Fruit fly (Drosophila melanogaster) whole organism, embryonic: ENCODE data around the gene CG14406.

Experiments
- Ada2b ChIP-seq: fragments of 200-800 bp; sonication (Bioruptor generic); IDR thresholded peaks from 2 replicates; pipeline ENCODE4 v1.3.6; 2022; ENCODE audit warnings: missing biosample characterization, missing genetic modification characterization
- Atf3 ChIP-seq: fragments of 200-800 bp; sonication (Bioruptor generic); optimal IDR thresholded peaks from 3 replicates; lab custom pipeline; 2016; ENCODE audit warnings: missing biosample characterization, missing genetic modification characterization
- CG10366 ChIP-seq: fragments of 200-800 bp; sonication (Bioruptor generic); IDR thresholded peaks from 2 replicates; pipeline ENCODE4 v1.3.6; 2022; ENCODE audit warnings: missing biosample characterization, missing genetic modification characterization
- CG11456 ChIP-seq: fragments of 200-800 bp; sonication (Bioruptor generic); IDR thresholded peaks from 3 replicates; pipeline ENCODE4 v1.3.6; 2022; ENCODE audit warnings: missing biosample characterization, missing genetic modification characterization
- CG12071 ChIP-seq: fragments of 200-800 bp; sonication (Bioruptor generic); optimal IDR thresholded peaks from 3 replicates; lab custom pipeline; 2018; ENCODE audit warnings: missing biosample characterization, mild to moderate bottlenecking, missing genetic modification characterization
- CG12391 ChIP-seq: fragments of 200-800 bp; sonication (Bioruptor generic); optimal IDR thresholded peaks from 3 replicates; lab custom pipeline; 2018; ENCODE audit warnings: missing biosample characterization, mild to moderate bottlenecking, missing genetic modification characterization, moderate library complexity
- CG12769 ChIP-seq: fragments of 200-800 bp; sonication (Bioruptor generic); optimal IDR thresholded peaks from 2 replicates; lab custom pipeline; 2019; ENCODE audit warnings: missing biosample characterization, mild to moderate bottlenecking, missing genetic modification characterization, moderate library complexity
- CG14710 ChIP-seq: fragments of 200-800 bp; sonication (Bioruptor generic); optimal IDR thresholded peaks from 3 replicates; lab custom pipeline; 2019; ENCODE audit warnings: missing biosample characterization, mild to moderate bottlenecking, missing genetic modification characterization, moderate library complexity
- CG16779 ChIP-seq: fragments of 200-800 bp; sonication (Bioruptor generic); IDR thresholded peaks from 2 replicates; pipeline ENCODE4 v1.3.6; 2022; ENCODE audit warnings: missing biosample characterization, missing genetic modification characterization
- CG16813 ChIP-seq: fragments of 200-800 bp; sonication (Bioruptor generic); IDR thresholded peaks from 3 replicates; pipeline ENCODE4 v1.3.6; 2022; ENCODE audit warnings: missing biosample characterization, missing genetic modification characterization; ENCODE audit not compliant: partially characterized antibody
- CG17359 ChIP-seq: fragments of 200-800 bp; sonication (Bioruptor generic); optimal IDR thresholded peaks from 3 replicates; lab custom pipeline; 2018; ENCODE audit warnings: missing biosample characterization, mild to moderate bottlenecking, missing genetic modification characterization, moderate library complexity
- CG31224 ChIP-seq: fragments of 200-800 bp; sonication (Bioruptor generic); IDR thresholded peaks from 2 replicates; pipeline ENCODE4 v1.3.6; 2022; ENCODE audit warnings: missing biosample characterization, missing genetic modification characterization
- CG4328 ChIP-seq: fragments of 200-800 bp; sonication (Bioruptor generic); optimal IDR thresholded peaks from 3 replicates; lab custom pipeline; 2017; ENCODE audit warnings: missing biosample characterization, missing genetic modification reagents, missing genetic modification characterization
- CG4854 ChIP-seq: fragments of 200-800 bp; sonication (Bioruptor generic); optimal IDR thresholded peaks from 2 replicates; lab custom pipeline; 2016; ENCODE audit warnings: missing biosample characterization, missing genetic modification characterization, inconsistent platforms
- CG6254 ChIP-seq: fragments of 200-800 bp; sonication (Bioruptor generic); optimal IDR thresholded peaks from 3 replicates; lab custom pipeline; 2017; ENCODE audit warnings: mild to moderate bottlenecking, missing biosample characterization, missing genetic modification reagents, missing genetic modification characterization
- CG6765 ChIP-seq: fragments of 200-800 bp; sonication (Bioruptor generic); optimal IDR thresholded peaks from 3 replicates; lab custom pipeline; 2017; ENCODE audit warnings: missing biosample characterization, mild to moderate bottlenecking, missing genetic modification characterization
- CG6854 ChIP-seq: fragments of 200-800 bp; sonication (Bioruptor generic); optimal IDR thresholded peaks from 3 replicates; lab custom pipeline; 2017; ENCODE audit warnings: missing biosample characterization, mild to moderate bottlenecking, missing genetic modification characterization
- CG8478 ChIP-seq: fragments of >200 bp; optimal IDR thresholded peaks from 2 replicates; lab custom pipeline; 2018
- CG9797 ChIP-seq: fragments of 200-800 bp; sonication (Bioruptor generic); optimal IDR thresholded peaks from 3 replicates; lab custom pipeline; 2018; ENCODE audit warnings: missing biosample characterization, mild to moderate bottlenecking, missing genetic modification characterization
- D19A ChIP-seq: fragments of 200-800 bp; optimal IDR thresholded peaks from 3 replicates; lab custom pipeline; 2019; ENCODE audit warnings: missing biosample characterization, mild to moderate bottlenecking, missing genetic modification characterization, moderate library complexity
- Ets97D ChIP-seq: fragments of 200-800 bp; sonication (Bioruptor generic); optimal IDR thresholded peaks from 3 replicates; lab custom pipeline; 2016; ENCODE audit warnings: missing biosample characterization, missing genetic modification characterization
- GATAe ChIP-seq: fragments of 200-800 bp; sonication (Bioruptor generic); conservative IDR thresholded peaks from 2 replicates; pipeline ENCODE4 v1.3.6; 2022; ENCODE audit warnings: missing biosample characterization, missing genetic modification characterization
- HHEX ChIP-seq: fragments of 200-800 bp; sonication (Bioruptor generic); optimal IDR thresholded peaks from 3 replicates; lab custom pipeline; 2017; ENCODE audit warnings: missing biosample characterization, mild to moderate bottlenecking, missing genetic modification characterization, missing genetic modification reagents
- MTF-1 ChIP-seq: fragments of 200-800 bp; sonication (Bioruptor generic); optimal IDR thresholded peaks from 2 replicates; lab custom pipeline; 2018; ENCODE audit warnings: missing biosample characterization, mild to moderate bottlenecking, missing genetic modification characterization, borderline replicate concordance
- Sox102F ChIP-seq: fragments of 200-800 bp; sonication (Bioruptor generic); optimal IDR thresholded peaks from 2 replicates; lab custom pipeline; 2018; ENCODE audit warnings: missing biosample characterization, mild to moderate bottlenecking, missing genetic modification characterization, moderate library complexity
- Ssrp ChIP-seq: fragments of 200-800 bp; sonication (Bioruptor generic); optimal IDR thresholded peaks from 2 replicates; lab custom pipeline; 2018; ENCODE audit warnings: missing biosample characterization, mild to moderate bottlenecking, missing genetic modification characterization, moderate library complexity
- al ChIP-seq: fragments of 200-800 bp; sonication (Bioruptor generic); IDR thresholded peaks from 2 replicates; pipeline ENCODE4 v1.3.6; 2022; ENCODE audit warnings: missing biosample characterization, missing genetic modification characterization
- chinmo ChIP-seq: fragments of 200-800 bp; sonication (Bioruptor generic); IDR thresholded peaks from 4 replicates; pipeline ENCODE4 v1.3.6; 2022; ENCODE audit warnings: missing biosample characterization, missing genetic modification characterization; ENCODE audit not compliant: partially characterized antibody
- chm ChIP-seq: fragments of 200-800 bp; sonication (Bioruptor generic); IDR thresholded peaks from 2 replicates; pipeline ENCODE4 v1.3.6; 2022; ENCODE audit warnings: missing biosample characterization, missing genetic modification characterization
- corto ChIP-seq: fragments of 200-800 bp; sonication (Bioruptor generic); optimal IDR thresholded peaks from 2 replicates; lab custom pipeline; 2016; ENCODE audit warnings: missing biosample characterization, mild to moderate bottlenecking, missing genetic modification characterization, moderate library complexity
- eve ChIP-seq, 2 experiments: fragments of >200 bp; optimal IDR thresholded peaks; 2 replicates each; lab custom pipeline; 2017; ENCODE audit warnings: missing biosample characterization in 2 of 2, missing genetic modification characterization in 2 of 2
- fru ChIP-seq: fragments of >200 bp; optimal IDR thresholded peaks from 2 replicates; lab custom pipeline; 2017
- gfzf ChIP-seq: fragments of 200-800 bp; sonication (Bioruptor generic); optimal IDR thresholded peaks from 2 replicates; lab custom pipeline; 2016; ENCODE audit warnings: missing biosample characterization, mild to moderate bottlenecking, missing genetic modification characterization, moderate library complexity
- grau ChIP-seq: fragments of 200-800 bp; optimal IDR thresholded peaks from 3 replicates; lab custom pipeline; 2019; ENCODE audit warnings: missing biosample characterization, mild to moderate bottlenecking, missing genetic modification characterization, moderate library complexity
- hb ChIP-seq: fragments of 200-800 bp; sonication (Bioruptor generic); IDR thresholded peaks from 3 replicates; pipeline ENCODE4 v1.3.6; 2022; ENCODE audit warnings: missing biosample characterization, missing genetic modification characterization; ENCODE audit not compliant: partially characterized antibody
- jigr1 ChIP-seq: fragments of 200-800 bp; sonication (Bioruptor generic); IDR thresholded peaks from 3 replicates; pipeline ENCODE4 v1.3.6; 2022; ENCODE audit warnings: missing biosample characterization, missing genetic modification characterization
- p53 ChIP-seq: fragments of 200-800 bp; sonication (Bioruptor generic); optimal IDR thresholded peaks from 2 replicates; lab custom pipeline; 2016; ENCODE audit warnings: missing biosample characterization, missing genetic modification characterization
- phol ChIP-seq: fragments of 200-800 bp; sonication (Bioruptor generic); optimal IDR thresholded peaks from 3 replicates; lab custom pipeline; 2018; ENCODE audit warnings: missing biosample characterization, mild to moderate bottlenecking, missing genetic modification characterization, moderate library complexity
- pita ChIP-seq: fragments of 200-800 bp; sonication (Bioruptor generic); optimal IDR thresholded peaks from 2 replicates; lab custom pipeline; 2017; ENCODE audit warnings: missing biosample characterization, mild to moderate bottlenecking, missing genetic modification characterization
- psq ChIP-seq: fragments of 200-800 bp; sonication (Bioruptor generic); optimal IDR thresholded peaks from 2 replicates; lab custom pipeline; 2017; ENCODE audit warnings: missing biosample characterization, missing genetic modification characterization
- ranshi ChIP-seq: fragments of 200-800 bp; sonication (Bioruptor generic); IDR thresholded peaks from 2 replicates; pipeline ENCODE4 v1.3.6; 2022; ENCODE audit warnings: missing biosample characterization, missing genetic modification characterization
- schlank ChIP-seq: fragments of 200-800 bp; sonication (Bioruptor generic); optimal IDR thresholded peaks from 2 replicates; lab custom pipeline; 2018; ENCODE audit warnings: missing biosample characterization, mild to moderate bottlenecking, missing genetic modification characterization
- sens-2 ChIP-seq: fragments of 200-800 bp; sonication (Bioruptor generic); IDR thresholded peaks from 2 replicates; pipeline ENCODE4 v1.3.6; 2022; ENCODE audit warnings: missing biosample characterization, missing genetic modification characterization
- so ChIP-seq: fragments of 200-800 bp; sonication (Bioruptor generic); IDR thresholded peaks from 3 replicates; pipeline ENCODE4 v1.3.6; 2022; ENCODE audit warnings: missing biosample characterization, missing genetic modification characterization
- tap ChIP-seq: fragments of 200-800 bp; optimal IDR thresholded peaks from 3 replicates; lab custom pipeline; 2019; ENCODE audit warnings: missing biosample characterization, mild to moderate bottlenecking, missing genetic modification characterization, moderate library complexity
- tna ChIP-seq: fragments of 200-800 bp; sonication (Bioruptor generic); IDR thresholded peaks from 2 replicates; pipeline ENCODE4 v1.3.6; 2022; ENCODE audit warnings: missing biosample characterization, missing genetic modification characterization; ENCODE audit not compliant: partially characterized antibody
- trh ChIP-seq: fragments of 200-800 bp; sonication (Bioruptor generic); optimal IDR thresholded peaks from 2 replicates; lab custom pipeline; 2016; ENCODE audit warnings: missing biosample characterization, missing genetic modification characterization
- unc-4 ChIP-seq: fragments of 200-800 bp; sonication (Bioruptor generic); IDR thresholded peaks from 2 replicates; pipeline ENCODE4 v1.3.6; 2022; ENCODE audit warnings: missing biosample characterization, missing genetic modification characterization; ENCODE audit not compliant: partially characterized antibody

The CG14406 gene

DNA sequence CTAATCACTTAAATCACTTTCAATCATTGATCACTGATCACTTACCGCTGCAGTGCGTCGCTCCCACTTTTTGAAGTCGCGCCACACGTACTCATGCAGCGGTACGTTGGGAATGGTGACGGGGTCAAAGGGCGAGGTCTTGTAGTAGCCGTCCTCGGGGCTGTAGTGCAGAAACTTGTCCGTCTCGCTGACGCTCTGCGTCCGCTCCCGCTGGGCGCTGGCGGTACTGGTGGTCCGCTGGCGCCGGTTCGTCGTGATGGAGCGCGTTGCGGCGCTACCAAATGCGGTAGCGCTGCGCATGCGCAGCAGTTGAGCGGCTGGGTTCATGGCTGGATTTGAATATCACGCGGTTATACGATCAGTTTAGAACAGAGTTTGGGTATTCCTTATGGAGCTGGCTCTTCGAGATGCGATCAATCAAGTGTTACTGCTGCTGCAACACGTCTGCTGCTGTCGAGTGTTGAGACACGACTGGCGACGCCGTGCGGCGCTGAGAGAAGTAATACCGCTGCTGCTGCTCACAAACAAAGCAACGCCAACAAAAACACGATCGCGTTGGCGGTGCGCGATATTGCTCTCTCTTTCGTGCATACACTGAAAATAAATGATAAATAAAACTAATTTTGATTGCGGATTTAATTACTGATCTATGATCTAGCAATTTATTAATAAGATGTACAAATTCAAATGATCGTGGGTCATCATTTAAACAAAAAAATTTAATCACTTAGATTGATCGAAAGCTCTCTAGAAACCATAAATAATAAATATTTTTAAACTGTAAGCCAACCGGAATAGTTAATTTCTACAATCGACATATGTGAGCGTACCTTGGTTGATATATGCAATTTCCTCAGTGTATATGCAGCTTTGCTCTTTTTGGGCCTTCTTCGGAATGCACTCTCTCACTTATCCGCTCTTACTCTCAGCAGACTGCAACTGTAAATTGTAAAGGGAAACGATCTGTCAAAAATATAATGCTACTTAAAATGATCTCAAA, 39.9 kb upstream of the CG14406 start (continued):
- peak; percentile 32 for TF ChIP-seq CG9797 (GFP tag; lab: Kevin White, UChicago)
- peak; percentile 79 for TF ChIP-seq sens-2 (GFP tag; lab: Robert Waterston, UW)
- TF ChIP-seq fru (lab: Kevin White, UChicago): no peak
- TF ChIP-seq CG16779 (GFP tag; lab: Robert Waterston, UW): no peak
- peak; percentile 84 for TF ChIP-seq ranshi (GFP tag; lab: Robert Waterston, UW)
- peak; percentile 85 for TF ChIP-seq jigr1
- TF ChIP-seq CG4328 (GFP tag; lab: Kevin White, UChicago): peak; percentile 89
- TF ChIP-seq GATAe: peak; percentile 29; the same call in 1 of the 2 replicates
- TF ChIP-seq grau: peak; percentile 95
- TF ChIP-seq al (GFP tag; lab: Robert Waterston, UW): peak; percentile 57
- TF ChIP-seq p53 (GFP tag; lab: Kevin White, UChicago): peak; percentile 29
- TF ChIP-seq CG8478 (lab: Kevin White, UChicago): no peak
- TF ChIP-seq trh: peak; percentile 90
- peak; percentile 84 for TF ChIP-seq HHEX
- TF ChIP-seq CG12391 (tag; lab: Kevin White, UChicago): peak; percentile 97
- TF ChIP-seq schlank (tag; lab: Kevin White, UChicago): no peak
- peak; percentile 71 for TF ChIP-seq CG6765 (GFP tag; lab: Kevin White, UChicago)
- TF ChIP-seq CG31224 (GFP tag; lab: Robert Waterston, UW): peak; percentile 64
- TF ChIP-seq hb (GFP tag; lab: Robert Waterston, UW): no peak
- TF ChIP-seq so (GFP tag; lab: Robert Waterston, UW): peak; percentile 94
- peak; percentile 83 to 98 for TF ChIP-seq eve (GFP tag; optimal IDR thresholded peaks at IDR 0.05; lab: Kevin White, UChicago)
- TF ChIP-seq corto: peak; percentile 90
- TF ChIP-seq CG10366 (GFP tag; lab: Robert Waterston, UW): peak; percentile 85
- peak; percentile 93 for TF ChIP-seq tap (tag; lab: Kevin White, UChicago)
- peak; percentile 43 for TF ChIP-seq chm (GFP tag; lab: Robert Waterston, UW)
- peak; percentile 82 for TF ChIP-seq CG12071 (GFP tag; lab: Kevin White, UChicago)
- peak; percentile 47 for TF ChIP-seq Ets97D (GFP tag; lab: Kevin White, UChicago)
- TF ChIP-seq CG6254 (GFP tag; lab: Kevin White, UChicago): peak; percentile 90
- no peak for TF ChIP-seq unc-4 (GFP tag; lab: Robert Waterston, UW)
- peak; percentile 97 for TF ChIP-seq Ssrp (tag; lab: Kevin White, UChicago)
- 0 out of 2 replicates have a peak, but pooled peaks have one; percentile 34 for TF ChIP-seq tna
- TF ChIP-seq CG12769 (tag; lab: Kevin White, UChicago): peak; percentile 59
- TF ChIP-seq CG16813 (GFP tag; lab: Robert Waterston, UW): peak; percentile 15; the same call in 1 of the 3 replicates
- peak; percentile 94 for TF ChIP-seq Sox102F (GFP tag; lab: Kevin White, UChicago)
- peak; percentile 95 for TF ChIP-seq D19A (tag; lab: Kevin White, UChicago)
- peak; percentile 76 for TF ChIP-seq MTF-1 (GFP tag; lab: Kevin White, UChicago)
- TF ChIP-seq CG17359: peak; percentile 94
- peak; percentile 82 for TF ChIP-seq Ada2b (GFP tag; lab: Robert Waterston, UW)
- no peak for TF ChIP-seq gfzf (GFP tag; lab: Kevin White, UChicago)
- TF ChIP-seq phol (tag; lab: Kevin White, UChicago): peak; percentile 97
- TF ChIP-seq CG6854 (GFP tag; lab: Kevin White, UChicago): peak; percentile 77
- peak; percentile 80 for TF ChIP-seq Atf3 (GFP tag; lab: Kevin White, UChicago)
- peak; percentile 62; the same call in 1 of the 4 replicates for TF ChIP-seq chinmo (GFP tag; lab: Robert Waterston, UW)
- peak; percentile 58 for TF ChIP-seq CG4854 (GFP tag; lab: Kevin White, UChicago)
- TF ChIP-seq CG11456 (GFP tag; lab: Robert Waterston, UW): peak; percentile 69; the same call in 2 of the 3 replicates
- TF ChIP-seq CG14710 (tag; lab: Kevin White, UChicago): peak; percentile 98
- TF ChIP-seq psq (GFP tag; lab: Kevin White, UChicago): peak; percentile 62
- no peak for TF ChIP-seq pita (GFP tag; lab: Kevin White, UChicago)
